Fruit fly (Drosophila melanogaster): ENCODE measurements around the gene hid.

Gene hid

dm6 chr3L:18172064-18172696 is 13.3 kb downstream of the hid start:
- TF ChIP-seq CG17801 (GFP tag; optimal IDR thresholded peaks at IDR 0.05; ENCODE audit: partially characterized antibody), result no peak

dm6 chr3L:18171093-18171492 is 14.3 kb downstream of the hid start:
- no peak for TF ChIP-seq CG17801 (GFP tag; optimal IDR thresholded peaks at IDR 0.05; ENCODE audit: partially characterized antibody)

dm6 chr3L:18166977-18167528 is 18.4 kb downstream of the hid start:
- no peak for TF ChIP-seq CG17801 (GFP tag; optimal IDR thresholded peaks at IDR 0.05; ENCODE audit: partially characterized antibody)

- no peak for TF ChIP-seq CG17801 (GFP tag; optimal IDR thresholded peaks at IDR 0.05; ENCODE audit: partially characterized antibody)
Measured at dm6 chr3L:18164804-18165203, 20.6 kb downstream of the hid start.

dm6 chr3L:18163127-18163526 is 22.3 kb downstream of the hid start:
- no peak for TF ChIP-seq CG17801 (GFP tag; optimal IDR thresholded peaks at IDR 0.05; ENCODE audit: partially characterized antibody)

dm6 chr3L:18162174-18162690 is 23.2 kb downstream of the hid start, which contains the start of gene CG13699:
TSS of gene CG13699 (minus strand) at chr3L:18162522.
- TF ChIP-seq CG17801 (GFP tag; optimal IDR thresholded peaks at IDR 0.05; ENCODE audit: partially characterized antibody), result no peak

- no peak for TF ChIP-seq CG17801 (GFP tag; optimal IDR thresholded peaks at IDR 0.05; ENCODE audit: partially characterized antibody)
Measured at dm6 chr3L:18161175-18161574, 24.3 kb downstream of the hid start.

dm6 chr3L:18154140-18154539 is 31.3 kb downstream of the hid start:
- TF ChIP-seq CG17801 (GFP tag; optimal IDR thresholded peaks at IDR 0.05; ENCODE audit: partially characterized antibody), result no peak

dm6 chr3L:18148418-18148973 is 36.9 kb downstream of the hid start, which contains the start of gene CG7330:
TSS of gene CG7330 (plus strand) at chr3L:18148923.
- TF ChIP-seq CG17801 (GFP tag; optimal IDR thresholded peaks at IDR 0.05; ENCODE audit: partially characterized antibody), result peak; percentile 94

dm6 chr3L:18147596-18147995 is 37.8 kb downstream of the hid start:
- no peak for TF ChIP-seq CG17801 (GFP tag; optimal IDR thresholded peaks at IDR 0.05; ENCODE audit: partially characterized antibody)

- no peak for TF ChIP-seq CG17801 (GFP tag; optimal IDR thresholded peaks at IDR 0.05; ENCODE audit: partially characterized antibody)
Measured at dm6 chr3L:18146833-18147232, 38.6 kb downstream of the hid start.

- no peak for TF ChIP-seq CG17801 (GFP tag; optimal IDR thresholded peaks at IDR 0.05; ENCODE audit: partially characterized antibody)
Measured at dm6 chr3L:18144620-18145019, 40.8 kb downstream of the hid start.

- no peak for TF ChIP-seq CG17801 (GFP tag; optimal IDR thresholded peaks at IDR 0.05; ENCODE audit: partially characterized antibody)
Measured at dm6 chr3L:18142969-18143368, 42.5 kb downstream of the hid start.

dm6 chr3L:18139184-18139629 is 46.2 kb downstream of the hid start, which contains the start of gene geko:
TSS of gene geko (plus strand) at chr3L:18139402.
- TF ChIP-seq CG17801 (GFP tag; optimal IDR thresholded peaks at IDR 0.05; ENCODE audit: partially characterized antibody), result peak; percentile 4

dm6 chr3L:18138280-18138679 is 47.2 kb downstream of the hid start:
- TF ChIP-seq CG17801 (GFP tag; optimal IDR thresholded peaks at IDR 0.05; ENCODE audit: partially characterized antibody), result no peak

- peak; percentile 7 for TF ChIP-seq CG17801 (GFP tag; optimal IDR thresholded peaks at IDR 0.05; ENCODE audit: partially characterized antibody)
Measured at dm6 chr3L:18137197-18137596, 48.2 kb downstream of the hid start.

Data from ovary, adult (tissue).